Worm (Caenorhabditis elegans): ENCODE measurements around the gene deg-1.

deg-1 gene

ce11 chrX:7794306-7794743, 41.5 kb downstream of the deg-1 start:
- peak in 1 of 2 experiments; percentile 1 for TF ChIP-seq hif-1 (tag; optimal IDR thresholded peaks at IDR 0.05)
- peak; percentile 7 for TF ChIP-seq spr-1 (tag; optimal IDR thresholded peaks at IDR 0.05)
- peak; percentile 26 for TF ChIP-seq dpl-1 (GFP tag; optimal IDR thresholded peaks at IDR 0.05)
- TF ChIP-seq lin-13 (GFP tag; optimal IDR thresholded peaks at IDR 0.05) = no peak
- TF ChIP-seq F44E2.7 (GFP tag; IDR thresholded peaks at IDR 0.05) = no peak
- TF ChIP-seq spr-3 (GFP tag; optimal IDR thresholded peaks at IDR 0.05) = peak; percentile 24
- peak; percentile 40 for TF ChIP-seq mep-1 (tag; optimal IDR thresholded peaks at IDR 0.05)
- peak; percentile 79 for TF ChIP-seq pha-4 (GFP tag; IDR thresholded peaks at IDR 0.05)
- TF ChIP-seq pha-4 (tag; optimal IDR thresholded peaks at IDR 0.05) = no peak
- TF ChIP-seq mes-2 (tag; optimal IDR thresholded peaks at IDR 0.05; ENCODE audit: poor library complexity, severe bottlenecking) = peak; percentile 46
- TF ChIP-seq F37D6.2 (tag; optimal IDR thresholded peaks at IDR 0.05) = no peak
- TF ChIP-seq hlh-30 (tag; optimal IDR thresholded peaks at IDR 0.05; ENCODE audit: insufficient read depth) = peak; percentile 48
- peak; percentile 45 for TF ChIP-seq rbr-2 (tag; optimal IDR thresholded peaks at IDR 0.05)
- TF ChIP-seq Y105C5A.15 (GFP tag; IDR thresholded peaks at IDR 0.05) = 0 out of 2 replicates have a peak, but pooled peaks have one; percentile 4
- TF ChIP-seq lir-3 (tag; optimal IDR thresholded peaks at IDR 0.05) = peak; percentile 68
- TF ChIP-seq dmd-9 (GFP tag; IDR thresholded peaks at IDR 0.05) = peak; percentile 72; the same call in 1 of the 2 replicates
- peak; percentile 89 for TF ChIP-seq snpc-1.2 (GFP tag; IDR thresholded peaks at IDR 0.05)
- TF ChIP-seq unc-130 (GFP tag; optimal IDR thresholded peaks at IDR 0.05) = peak; percentile 4
- TF ChIP-seq hlh-11 (tag; optimal IDR thresholded peaks at IDR 0.05) = peak; percentile 49
- TF ChIP-seq lin-1 (GFP tag; IDR thresholded peaks at IDR 0.05) = 0 out of 2 replicates have a peak, but pooled peaks have one; percentile 32
- TF ChIP-seq F10B5.3 (tag; optimal IDR thresholded peaks at IDR 0.05) = peak; percentile 34
- peak; percentile 60 for TF ChIP-seq nhr-48 (tag; optimal IDR thresholded peaks at IDR 0.05)
- no peak for TF ChIP-seq T20F7.1 (GFP tag; optimal IDR thresholded peaks at IDR 0.05)
- peak; percentile 16 for TF ChIP-seq nhr-11 (tag; optimal IDR thresholded peaks at IDR 0.05)
- TF ChIP-seq Y75B8A.6 (GFP tag; IDR thresholded peaks at IDR 0.05) = no peak
- peak; percentile 1 for TF ChIP-seq nhr-25 (tag; optimal IDR thresholded peaks at IDR 0.05; ENCODE audit: borderline replicate concordance, insufficient read depth)
- TF ChIP-seq F26F4.8 (GFP tag; conservative IDR thresholded peaks at IDR 0.05) = peak; percentile 65; the same call in 1 of the 2 replicates
- peak; percentile 38 for TF ChIP-seq Y5F2A.4 (GFP tag; optimal IDR thresholded peaks at IDR 0.05)
- peak in 1 of 2 experiments; percentile 47 for TF ChIP-seq lsy-2 (tag; optimal IDR thresholded peaks at IDR 0.05)
- 0 out of 2 replicates have a peak, but pooled peaks have one; percentile 54 for TF ChIP-seq nhr-41 (GFP tag; IDR thresholded peaks at IDR 0.05)
- TF ChIP-seq skn-1 (tag; optimal IDR thresholded peaks at IDR 0.05) = no peak
- TF ChIP-seq nhr-42 (GFP tag; IDR thresholded peaks at IDR 0.05) = peak; percentile 43; the same call in 1 of the 2 replicates
- peak in 1 of 2 experiments; percentile 41 for TF ChIP-seq unc-62 (GFP tag; optimal IDR thresholded peaks at IDR 0.05 in 1 of 2)
- TF ChIP-seq unc-62 (tag; optimal IDR thresholded peaks at IDR 0.05) = no peak
- peak; percentile 83 for TF ChIP-seq ctbp-1 (GFP tag; IDR thresholded peaks at IDR 0.05)
- TF ChIP-seq ztf-7 (tag; optimal IDR thresholded peaks at IDR 0.05) = peak; percentile 7
- TF ChIP-seq madf-5 (GFP tag; IDR thresholded peaks at IDR 0.05) = peak in 1 of 2 experiments; percentile 64; a peak in 1 of 4 replicates
- TF ChIP-seq madf-9 (GFP tag; conservative IDR thresholded peaks at IDR 0.05) = peak; percentile 31; the same call in 1 of the 2 replicates
- peak; percentile 51 for TF ChIP-seq dve-1 (tag; optimal IDR thresholded peaks at IDR 0.05; ENCODE audit: insufficient read depth)
- peak; percentile 90 for TF ChIP-seq egl-43 (GFP tag; IDR thresholded peaks at IDR 0.05)
- peak; percentile 74 for TF ChIP-seq vab-7 (GFP tag; IDR thresholded peaks at IDR 0.05)
- no peak for TF ChIP-seq tag-97 (GFP tag; IDR thresholded peaks at IDR 0.05)
- TF ChIP-seq nhr-77 (tag; optimal IDR thresholded peaks at IDR 0.05) = peak; percentile 41
- peak; percentile 80 for TF ChIP-seq hmg-1.1 (GFP tag; IDR thresholded peaks at IDR 0.05)
- TF ChIP-seq F49E8.2 (tag; optimal IDR thresholded peaks at IDR 0.05; ENCODE audit: borderline replicate concordance) = peak; percentile 51
- peak; percentile 75 for TF ChIP-seq nhr-102 (tag; optimal IDR thresholded peaks at IDR 0.05)
- TF ChIP-seq php-3 (GFP tag; IDR thresholded peaks at IDR 0.05) = no peak
- no peak for TF ChIP-seq attf-4 (tag; optimal IDR thresholded peaks at IDR 0.05)
- TF ChIP-seq daf-19 (GFP tag; conservative IDR thresholded peaks at IDR 0.05) = peak; percentile 36; the same call in 1 of the 2 replicates
